Worm (Caenorhabditis elegans) whole organism, late embryonic: ENCODE measurements around the gene ptr-4.

Experiments
- F13H6.1 ChIP-seq: sonication (generic microtip); optimal IDR thresholded peaks from 2 replicates; lab custom pipeline; 2016; ENCODE audit warnings: missing genetic modification characterization, missing compliant biosample characterization
- T23F11.4 ChIP-seq: fragments of 200-800 bp; sonication (Bioruptor generic); optimal IDR thresholded peaks from 2 replicates; lab custom pipeline; 2018; ENCODE audit warnings: mild to moderate bottlenecking, missing genetic modification characterization, missing compliant biosample characterization
- ahr-1 ChIP-seq: sonication (generic microtip); optimal IDR thresholded peaks from 2 replicates; lab custom pipeline; 2016; ENCODE audit warnings: missing genetic modification characterization, missing compliant biosample characterization
- ama-1 ChIP-seq: fragments of 150-350 bp; optimal IDR thresholded peaks from 2 replicates; lab custom pipeline; 2014
- gmeb-2 ChIP-seq: sonication (generic microtip); optimal IDR thresholded peaks from 2 replicates; lab custom pipeline; 2016; ENCODE audit warnings: missing genetic modification characterization, inconsistent platforms, missing compliant biosample characterization
- nhr-232 ChIP-seq: sonication (generic microtip); optimal IDR thresholded peaks from 2 replicates; lab custom pipeline; 2016; ENCODE audit warnings: missing genetic modification characterization, missing compliant biosample characterization
- npax-4 ChIP-seq: sonication (generic microtip); optimal IDR thresholded peaks from 2 replicates; lab custom pipeline; 2016; ENCODE audit warnings: missing genetic modification characterization, missing compliant biosample characterization
- pax-1 ChIP-seq: fragments of 150-350 bp; optimal IDR thresholded peaks from 2 replicates; lab custom pipeline; 2014; ENCODE audit warnings: missing biosample characterization, missing genetic modification characterization
- pha-4 ChIP-seq: fragments of 150-350 bp; optimal IDR thresholded peaks from 2 replicates; lab custom pipeline; 2018; ENCODE audit warnings: missing biosample characterization, missing genetic modification reagents, missing genetic modification characterization
- pqm-1 ChIP-seq: sonication (generic microtip); optimal IDR thresholded peaks from 2 replicates; lab custom pipeline; 2016; ENCODE audit warnings: missing genetic modification characterization, missing compliant biosample characterization
- tbx-2 ChIP-seq: sonication (generic microtip); optimal IDR thresholded peaks from 2 replicates; lab custom pipeline; 2016; ENCODE audit warnings: missing genetic modification characterization, missing compliant biosample characterization
- unc-42 ChIP-seq: sonication (generic microtip); optimal IDR thresholded peaks from 2 replicates; lab custom pipeline; 2016; ENCODE audit warnings: missing genotype, missing genetic modification characterization, missing compliant biosample characterization

- TF ChIP-seq nhr-232, result no peak
- no peak for TF ChIP-seq pha-4
- TF ChIP-seq pqm-1 (tag; lab: Kevin White, UChicago), result no peak
- TF ChIP-seq ama-1 (lab: Kevin White, UChicago), result no peak
- TF ChIP-seq unc-42, result no peak
- no peak for TF ChIP-seq tbx-2
- no peak for TF ChIP-seq npax-4 (tag; lab: Kevin White, UChicago)
- TF ChIP-seq pax-1 (tag; lab: Kevin White, UChicago), result no peak
- no peak for TF ChIP-seq gmeb-2 (tag; lab: Kevin White, UChicago)
- TF ChIP-seq F13H6.1 (tag; lab: Kevin White, UChicago), result no peak
- no peak for TF ChIP-seq T23F11.4 (GFP tag; lab: Kevin White, UChicago)
- no peak for TF ChIP-seq ahr-1 (tag; lab: Kevin White, UChicago)
Measured at ce11 chrX:6059163-6059782, 6.5 kb downstream of the ptr-4 start.
